Worm (Caenorhabditis elegans): ENCODE results near the gene gba-2.
A peak's percentile ranks its signal among the peaks of the same experiment; 100 is the strongest.

The gba-2 gene

DNA sequence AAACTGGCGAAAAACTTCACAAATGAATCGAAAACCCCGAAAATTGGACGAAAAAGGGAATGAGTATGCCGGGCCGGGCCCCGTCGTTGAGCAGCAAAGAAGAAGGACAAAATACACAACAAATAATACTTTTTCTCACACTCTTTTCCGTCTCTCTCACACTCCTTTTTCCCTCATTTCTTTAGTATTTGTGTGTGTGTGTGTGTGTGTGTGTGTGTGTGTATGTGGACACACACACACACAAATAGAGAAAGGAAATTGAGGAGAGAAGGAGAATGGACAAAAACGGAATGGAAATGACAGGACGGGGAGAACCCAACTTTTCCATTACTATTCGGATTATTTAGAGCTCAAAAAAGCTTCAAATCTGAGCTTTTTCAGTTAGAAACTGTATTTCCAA lies 9.3 kb upstream of the gba-2 start:
- TF ChIP-seq nhr-20 (tag; optimal IDR thresholded peaks at IDR 0.05) (peak; percentile 21), ztf-11 (tag; optimal IDR thresholded peaks at IDR 0.05) (no peak), rnt-1 (tag; optimal IDR thresholded peaks at IDR 0.05) (no peak), hpl-2 (GFP tag; optimal IDR thresholded peaks at IDR 0.05) (no peak), C34B4.2 (tag; optimal IDR thresholded peaks at IDR 0.05) (no peak), mef-2 (tag; optimal IDR thresholded peaks at IDR 0.05) (no peak), mdl-1 (tag; optimal IDR thresholded peaks at IDR 0.05) (no peak), unc-98 (GFP tag; IDR thresholded peaks at IDR 0.05) (no peak), unc-130 (tag; optimal IDR thresholded peaks at IDR 0.05) (no peak), xbp-1 (tag; optimal IDR thresholded peaks at IDR 0.05) (peak; percentile 21), aly-2 (tag; optimal IDR thresholded peaks at IDR 0.05) (no peak), swsn-7 (tag; optimal IDR thresholded peaks at IDR 0.05) (peak; percentile 39), unc-86 (tag; optimal IDR thresholded peaks at IDR 0.05) (peak; percentile 12), ceh-90 (tag; optimal IDR thresholded peaks at IDR 0.05) (no peak), nhr-237 (tag; optimal IDR thresholded peaks at IDR 0.05) (no peak), ceh-82 (tag; optimal IDR thresholded peaks at IDR 0.05) (peak; percentile 26 to 77 (median 45)), jun-1 (tag; optimal IDR thresholded peaks at IDR 0.05) (no peak), egl-27 (tag; optimal IDR thresholded peaks at IDR 0.05) (no peak), Y116A8C.19 (tag; optimal IDR thresholded peaks at IDR 0.05; ENCODE audit: borderline replicate concordance) (no peak), C16A3.4 (tag; optimal IDR thresholded peaks at IDR 0.05) (peak; percentile 69), ets-5 (GFP tag; IDR thresholded peaks at IDR 0.05) (no peak), nhr-77 (tag; optimal IDR thresholded peaks at IDR 0.05) (peak; percentile 58), dsc-1 (tag; optimal IDR thresholded peaks at IDR 0.05) (no peak), fkh-8 (tag; optimal IDR thresholded peaks at IDR 0.05) (no peak), tbx-2 (tag; optimal IDR thresholded peaks at IDR 0.05) (no peak), irx-1 (tag; optimal IDR thresholded peaks at IDR 0.05) (no peak), ztf-4 (tag; optimal IDR thresholded peaks at IDR 0.05) (no peak), lsy-2 (tag; optimal IDR thresholded peaks at IDR 0.05) (peak; percentile 50 to 77), zag-1 (tag; optimal IDR thresholded peaks at IDR 0.05) (peak; percentile 39), efl-1 (optimal IDR thresholded peaks at IDR 0.05) (peak; percentile 42 to 53), efl-1 (GFP tag; optimal IDR thresholded peaks at IDR 0.05 in 1 of 2) (peak; percentile 21 to 92), nhr-11 (tag; optimal IDR thresholded peaks at IDR 0.05) (no peak), pqm-1 (tag; optimal IDR thresholded peaks at IDR 0.05) (no peak), ceh-88 (GFP tag; IDR thresholded peaks at IDR 0.05) (no peak), hlh-4 (tag; optimal IDR thresholded peaks at IDR 0.05) (no peak), elt-3 (tag; optimal IDR thresholded peaks at IDR 0.05) (no peak), fkh-10 (GFP tag; optimal IDR thresholded peaks at IDR 0.05) (peak; percentile 45), mep-1 (tag; optimal IDR thresholded peaks at IDR 0.05) (peak; percentile 34), vab-15 (tag; optimal IDR thresholded peaks at IDR 0.05) (no peak), nhr-19 (GFP tag; conservative IDR thresholded peaks at IDR 0.05) (peak; percentile 22; the same call in 1 of the 2 replicates), sptf-1 (tag; optimal IDR thresholded peaks at IDR 0.05) (no peak), elt-2 (tag; optimal IDR thresholded peaks at IDR 0.05) (no peak), C04F5.9 (tag; optimal IDR thresholded peaks at IDR 0.05) (no peak), nhr-84 (tag; optimal IDR thresholded peaks at IDR 0.05) (no peak), sox-4 (tag; optimal IDR thresholded peaks at IDR 0.05) (no peak), egl-13 (tag; optimal IDR thresholded peaks at IDR 0.05) (no peak), hlh-17 (GFP tag; optimal IDR thresholded peaks at IDR 0.05; ENCODE audit: borderline replicate concordance) (no peak), tlp-1 (tag; optimal IDR thresholded peaks at IDR 0.05) (no peak), ama-1 (optimal IDR thresholded peaks at IDR 0.05) (no peak), pax-3 (tag; optimal IDR thresholded peaks at IDR 0.05) (no peak), lin-35 (GFP tag; optimal IDR thresholded peaks at IDR 0.05) (peak; percentile 52 to 68), ceh-8 (GFP tag; optimal IDR thresholded peaks at IDR 0.05) (no peak), nhr-71 (tag; optimal IDR thresholded peaks at IDR 0.05) (peak; percentile 56), zip-4 (GFP tag; optimal IDR thresholded peaks at IDR 0.05) (no peak)

Data from whole organism, L1 larva.